Fruit fly (Drosophila melanogaster) ovary, adult (tissue): ENCODE data around the gene Snx1.

Experiments
- CG17801 ChIP-seq: fragments of 200-800 bp; optimal IDR thresholded peaks from 2 replicates; lab custom pipeline; 2019; ENCODE audit warnings: missing biosample characterization, mild to moderate bottlenecking, missing genetic modification characterization, moderate library complexity; ENCODE audit not compliant: partially characterized antibody

Snx1 gene

dm6 chr2L:3449555-3450320 lies at the start of gene Snx1:
Gene Snx1 (plus strand): TSS chr2L:3449683.
- TF ChIP-seq CG17801 (GFP tag; lab: Kevin White, UChicago), result peak; percentile 52

DNA sequence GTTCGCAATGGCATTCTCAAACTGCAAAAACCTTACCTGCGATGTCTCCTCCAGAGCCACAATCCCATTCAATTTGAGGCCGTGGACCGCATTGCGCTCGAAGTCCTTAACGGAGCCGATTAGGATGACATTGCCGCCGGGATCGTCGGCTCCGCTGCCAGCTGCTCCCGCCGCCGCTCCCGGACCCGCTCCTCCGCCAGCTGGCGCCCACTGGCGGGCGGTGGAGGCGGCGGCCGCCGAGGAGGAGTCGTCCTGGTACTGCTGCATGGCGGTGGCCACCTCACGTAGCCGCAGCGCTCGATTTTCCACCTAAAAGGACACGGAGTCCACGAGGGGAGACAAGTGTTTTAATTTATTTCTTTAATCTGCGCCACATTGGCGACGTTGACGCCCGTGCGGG lies 41.8 kb upstream of the Snx1 start:
- TF ChIP-seq CG17801 (GFP tag; lab: Kevin White, UChicago), result no peak

DNA sequence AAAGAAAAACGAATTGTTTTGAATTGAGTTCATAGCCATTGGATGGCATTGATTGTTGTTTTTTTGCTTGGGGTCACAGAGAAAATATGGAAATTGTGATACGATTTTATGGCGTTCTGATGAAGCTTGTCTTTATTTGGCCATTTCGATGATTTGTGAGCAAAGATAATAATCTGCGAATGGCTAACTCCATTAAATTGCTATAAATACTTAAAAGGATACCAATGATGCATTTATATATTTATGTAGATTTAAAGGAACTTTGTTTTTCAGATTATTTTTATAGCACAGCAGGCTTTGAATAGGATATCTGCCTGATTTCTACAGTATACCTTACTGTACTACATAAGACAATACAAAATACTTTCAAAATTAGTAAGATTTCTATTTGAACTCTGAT lies 39.2 kb upstream of the Snx1 start, which contains the start of gene CG8840:
CG8840 (plus strand) TSS at position 301 of the 400 bp plus-strand sequence.
- TF ChIP-seq CG17801 (GFP tag; lab: Kevin White, UChicago), result no peak

DNA sequence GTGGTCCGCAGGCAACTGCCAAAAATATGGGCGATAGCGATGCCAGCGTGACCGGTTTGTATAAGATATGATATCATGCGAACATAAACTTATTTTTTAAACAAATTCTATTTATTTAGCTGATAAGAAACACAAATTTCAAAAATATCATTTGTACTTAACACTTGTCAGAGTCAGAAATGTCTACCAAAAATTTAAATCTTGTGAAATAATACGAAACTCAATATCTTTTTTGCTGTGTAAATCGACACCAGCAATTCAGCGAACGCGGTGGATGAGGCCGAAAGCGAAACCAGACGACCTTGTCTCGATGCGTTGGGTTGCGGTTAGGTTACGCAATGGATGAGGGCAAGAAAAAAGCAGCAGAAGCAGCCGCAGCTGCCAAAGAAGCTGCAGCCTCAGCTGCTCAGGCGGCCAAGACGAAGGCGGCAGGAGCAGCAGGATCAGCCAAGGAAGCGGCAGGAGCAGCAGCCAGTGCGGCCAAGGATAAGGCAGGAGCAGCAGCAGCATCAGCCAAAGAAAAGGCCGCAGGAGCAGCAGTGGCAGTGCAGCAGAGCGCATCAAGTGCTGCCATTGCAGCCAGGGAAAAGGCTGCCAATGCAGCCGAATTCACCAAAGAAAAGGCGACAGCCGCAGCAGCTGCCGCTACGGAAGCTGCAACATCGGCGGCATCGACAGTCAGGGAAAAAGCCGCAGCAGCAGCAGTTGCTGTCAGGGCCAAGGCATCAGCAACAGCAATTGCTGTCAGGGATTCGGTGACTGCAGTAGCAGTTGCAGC lies 32.8 kb upstream of the Snx1 start, which contains the start of gene CG31952:
CG31952 (plus strand) TSS at position 167 of the 778 bp plus-strand sequence.
- TF ChIP-seq CG17801 (GFP tag; lab: Kevin White, UChicago), result no peak

DNA sequence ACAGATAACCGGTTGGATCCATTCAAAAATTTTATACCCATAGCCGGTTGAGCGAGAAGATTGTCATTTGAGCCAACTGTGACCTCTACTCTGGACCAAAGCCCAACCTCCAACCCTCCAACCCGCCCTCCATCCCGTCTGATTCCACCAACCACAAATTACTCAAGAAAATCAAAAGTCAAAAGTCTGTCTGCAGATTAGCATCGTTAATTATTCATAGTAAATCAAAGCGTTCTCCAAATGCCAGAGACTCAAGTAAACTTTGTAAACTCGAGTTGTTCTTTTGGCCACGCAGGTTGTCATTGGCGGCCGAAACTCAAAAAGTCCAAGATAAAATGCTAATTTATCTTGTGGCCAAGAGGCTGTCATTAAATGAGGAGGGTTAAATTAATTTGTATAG lies 31.9 kb upstream of the Snx1 start:
- TF ChIP-seq CG17801 (GFP tag; lab: Kevin White, UChicago), result no peak

DNA sequence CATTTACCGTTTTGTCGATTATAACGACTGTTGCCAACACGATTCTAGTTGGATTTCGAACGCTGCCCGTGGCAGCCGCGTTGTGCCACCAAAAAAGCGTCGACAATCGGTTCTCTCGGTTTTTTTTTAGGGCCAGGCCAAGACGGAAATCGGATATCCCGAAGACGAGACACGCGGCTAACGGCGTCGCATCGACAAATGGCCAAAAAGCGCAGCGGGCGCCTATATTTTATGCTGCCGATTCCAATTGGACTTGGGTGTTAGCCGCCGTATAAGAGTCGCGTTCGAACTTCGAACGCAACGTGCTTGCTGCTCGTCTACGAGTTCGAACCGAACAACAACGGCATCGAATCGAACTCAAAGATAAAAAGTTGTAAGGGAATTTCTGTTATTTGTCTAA lies 26.7 kb upstream of the Snx1 start:
- TF ChIP-seq CG17801 (GFP tag; lab: Kevin White, UChicago), result no peak

dm6 chr2L:3425947-3426346 lies 23.5 kb upstream of the Snx1 start:
- TF ChIP-seq CG17801 (GFP tag; lab: Kevin White, UChicago), result no peak

dm6 chr2L:3426669-3427232 lies 22.7 kb upstream of the Snx1 start, which contains the start of gene Pgant2:
Gene Pgant2 (minus strand): TSS chr2L:3426719.
- no peak for TF ChIP-seq CG17801 (GFP tag; lab: Kevin White, UChicago)

- TF ChIP-seq CG17801 (GFP tag; lab: Kevin White, UChicago), result no peak
Measured at dm6 chr2L:3428419-3429097, 20.9 kb upstream of the Snx1 start.

DNA sequence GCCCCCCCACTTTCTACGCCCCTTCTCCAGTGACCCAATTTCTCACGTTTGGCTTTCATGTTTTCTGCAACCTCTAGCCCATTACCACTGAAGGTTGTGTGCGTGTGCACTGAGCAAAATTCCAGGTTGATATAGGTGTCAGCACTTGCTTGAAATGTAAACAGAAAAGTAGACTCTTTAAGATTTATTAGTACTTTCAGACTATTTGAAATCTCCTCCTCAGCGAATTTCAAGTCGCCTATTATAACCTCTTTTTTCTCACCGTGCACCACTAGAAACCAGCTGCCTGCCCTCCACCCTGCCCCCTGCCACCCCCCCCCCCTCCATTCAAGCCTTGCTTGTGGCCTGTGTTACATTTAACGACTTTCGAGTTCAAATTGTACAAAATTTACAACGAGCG lies 14.4 kb upstream of the Snx1 start:
- TF ChIP-seq CG17801 (GFP tag; lab: Kevin White, UChicago), result no peak

DNA sequence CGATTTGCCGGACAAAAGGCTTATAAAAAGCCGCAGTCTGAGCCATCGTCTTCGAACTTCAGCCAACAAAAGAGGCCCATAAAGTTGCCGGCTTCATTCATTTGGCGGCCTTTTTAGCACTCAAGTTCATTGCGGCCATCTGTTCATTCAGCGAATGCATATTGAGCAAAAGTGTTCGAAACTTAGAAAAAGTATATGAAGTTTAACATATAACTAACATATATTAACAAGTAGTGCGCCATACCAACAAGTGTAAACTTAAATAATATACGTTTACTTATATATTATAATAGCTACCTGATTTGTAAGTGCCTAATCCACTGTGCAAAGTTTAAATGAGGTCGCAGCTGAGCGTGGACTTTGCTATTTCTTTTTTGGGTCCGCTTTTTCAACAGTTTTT lies 13.1 kb upstream of the Snx1 start:
- TF ChIP-seq CG17801 (GFP tag; lab: Kevin White, UChicago), result no peak

DNA sequence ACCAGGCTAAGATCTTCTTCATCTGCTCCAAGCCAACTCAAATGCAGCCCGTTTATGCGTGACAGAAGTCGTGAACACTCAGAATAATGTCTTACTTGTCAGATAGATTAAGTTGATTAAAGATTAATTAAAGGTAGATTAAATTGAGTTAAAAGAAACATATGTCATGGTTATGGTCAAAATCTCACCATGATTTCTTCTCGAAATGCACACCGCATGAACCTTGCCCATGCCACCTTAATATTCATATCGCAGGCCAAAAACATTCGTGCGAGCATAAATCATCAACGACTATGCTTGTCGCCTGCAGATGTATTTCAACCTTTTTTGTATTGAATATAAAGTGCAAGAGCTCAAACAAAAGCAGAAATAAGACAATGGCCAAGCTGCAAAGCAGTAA lies 12.4 kb upstream of the Snx1 start:
- TF ChIP-seq CG17801 (GFP tag; lab: Kevin White, UChicago), result no peak

DNA sequence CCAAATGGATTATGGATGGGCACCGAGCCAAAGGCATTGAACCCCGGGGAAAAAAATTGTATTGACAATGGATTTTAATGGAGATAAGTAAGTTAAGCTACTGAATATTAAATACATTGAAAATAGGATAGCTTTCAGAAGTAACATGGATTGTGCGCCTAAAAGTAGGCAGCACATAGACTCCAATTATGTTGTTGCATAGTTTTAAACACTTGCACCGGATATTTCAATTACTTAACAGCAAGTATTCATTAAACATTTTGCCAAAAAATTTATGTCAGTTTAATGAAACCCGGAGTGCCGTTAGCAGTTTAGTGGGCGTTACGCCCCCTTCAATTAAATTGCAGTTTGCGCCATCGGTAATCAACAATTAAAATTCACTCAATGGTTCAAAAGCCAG lies 11.4 kb upstream of the Snx1 start:
- no peak for TF ChIP-seq CG17801 (GFP tag; lab: Kevin White, UChicago)

DNA sequence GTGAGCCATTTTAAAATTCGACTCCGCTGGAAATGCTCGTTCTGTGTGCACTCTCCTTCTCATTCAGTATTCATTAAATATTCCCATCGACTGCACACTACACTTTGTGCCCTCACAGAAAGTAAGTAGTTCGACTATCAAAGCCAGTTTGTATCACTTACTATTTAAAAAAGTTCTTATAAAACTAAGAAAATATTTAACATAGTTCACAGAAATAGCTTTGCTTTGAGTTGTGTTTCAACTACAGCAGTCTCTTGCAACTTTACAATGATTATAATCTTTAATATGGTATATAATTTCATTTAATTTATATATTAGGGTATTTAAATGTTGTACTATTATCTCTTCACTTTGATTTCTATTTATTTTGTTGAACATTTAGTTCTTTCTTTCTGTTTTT lies 10.0 kb upstream of the Snx1 start:
- no peak for TF ChIP-seq CG17801 (GFP tag; lab: Kevin White, UChicago)

DNA sequence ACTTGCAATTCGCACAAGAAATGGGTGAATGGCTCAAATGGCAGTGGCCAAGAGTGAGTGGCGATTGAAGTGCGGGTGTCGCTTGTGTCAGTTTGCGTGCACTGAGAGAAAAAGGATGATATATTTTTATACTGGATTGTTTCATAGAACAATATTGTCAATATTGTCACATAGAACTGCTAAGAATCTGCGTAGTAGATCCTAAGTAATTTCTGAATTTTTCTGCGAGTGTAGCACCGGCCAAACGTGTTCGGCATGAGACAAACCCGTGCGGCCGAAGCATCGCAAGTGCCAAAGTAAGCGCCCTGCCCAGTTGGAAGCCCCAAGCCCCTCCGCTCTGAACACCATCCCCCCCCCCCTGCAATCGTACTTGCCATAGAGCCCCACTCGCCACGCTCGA lies 9.2 kb upstream of the Snx1 start:
- TF ChIP-seq CG17801 (GFP tag; lab: Kevin White, UChicago), result no peak
